Fruit fly (Drosophila melanogaster): ENCODE data around the gene PIG-P.
A peak's percentile ranks its signal among the peaks of the same experiment; 100 is the strongest.

The PIG-P gene

dm6 chr3R:26020244-26021171 lies 37.5 kb downstream of the PIG-P start (continued):
- TF ChIP-seq Six4 (GFP tag; optimal IDR thresholded peaks at IDR 0.05) (peak; percentile 34), lmd (GFP tag; IDR thresholded peaks at IDR 0.05) (peak; percentile 63), MBD-R2 (GFP tag; IDR thresholded peaks at IDR 0.05) (no peak; the same call in 1 of the 2 replicates), Atf6 (GFP tag; IDR thresholded peaks at IDR 0.05) (no peak), nerfin-2 (GFP tag; IDR thresholded peaks at IDR 0.05; ENCODE audit: partially characterized antibody) (no peak), gcm2 (GFP tag; optimal IDR thresholded peaks at IDR 0.05) (no peak), CG4707 (GFP tag; optimal IDR thresholded peaks at IDR 0.05) (peak; percentile 2), wor (GFP tag; IDR thresholded peaks at IDR 0.05) (peak; percentile 53; the same call in 1 of the 2 replicates), gcm (GFP tag; optimal IDR thresholded peaks at IDR 0.05) (peak; percentile 49), CG17385 (GFP tag; optimal IDR thresholded peaks at IDR 0.05) (peak; percentile 65), CG10209 (GFP tag; optimal IDR thresholded peaks at IDR 0.05) (peak; percentile 69), Optix (GFP tag; IDR thresholded peaks at IDR 0.05) (0 out of 3 replicates have a peak, but pooled peaks have one; percentile 8), ase (GFP tag; IDR thresholded peaks at IDR 0.05) (0 out of 3 replicates have a peak, but pooled peaks have one; percentile 38), CG16813 (GFP tag; IDR thresholded peaks at IDR 0.05; ENCODE audit: partially characterized antibody) (no peak), pita (GFP tag; optimal IDR thresholded peaks at IDR 0.05) (no peak), CG18599 (GFP tag; optimal IDR thresholded peaks at IDR 0.05) (peak; percentile 73), CG9727 (GFP tag; optimal IDR thresholded peaks at IDR 0.05) (peak; percentile 63), zen2 (GFP tag; IDR thresholded peaks at IDR 0.05; ENCODE audit: partially characterized antibody) (0 out of 3 replicates have a peak, but pooled peaks have one; percentile 38), CG9437 (GFP tag; optimal IDR thresholded peaks at IDR 0.05) (peak; percentile 68), caup (GFP tag; optimal IDR thresholded peaks at IDR 0.05; ENCODE audit: severe bottlenecking) (peak; percentile 13), CG33213 (GFP tag; optimal IDR thresholded peaks at IDR 0.05) (no peak), CG7745 (tag; optimal IDR thresholded peaks at IDR 0.05) (no peak), dmrt11E (tag; optimal IDR thresholded peaks at IDR 0.05) (peak; percentile 76), Rfx (GFP tag; IDR thresholded peaks at IDR 0.05) (peak; percentile 52), ash1 (GFP tag; optimal IDR thresholded peaks at IDR 0.05) (no peak), lov (optimal IDR thresholded peaks at IDR 0.05) (no peak), lov (GFP tag; IDR thresholded peaks at IDR 0.05) (0 out of 3 replicates have a peak, but pooled peaks have one; percentile 30), CG17361 (GFP tag; IDR thresholded peaks at IDR 0.05) (peak; percentile 78; the same call in 2 of the 3 replicates), trem (tag; optimal IDR thresholded peaks at IDR 0.05) (peak; percentile 37), odd (GFP tag; optimal IDR thresholded peaks at IDR 0.05) (peak; percentile 43), btn (GFP tag; optimal IDR thresholded peaks at IDR 0.05) (no peak), NfI (GFP tag; optimal IDR thresholded peaks at IDR 0.05) (peak; percentile 48), peb (GFP tag; IDR thresholded peaks at IDR 0.05) (0 out of 2 replicates have a peak, but pooled peaks have one; percentile 8), CG12219 (GFP tag; optimal IDR thresholded peaks at IDR 0.05) (peak; percentile 52), amos (GFP tag; IDR thresholded peaks at IDR 0.05; ENCODE audit: partially characterized antibody) (no peak), Ets65A (GFP tag) (no peak), CG34224 (GFP tag; IDR thresholded peaks at IDR 0.05; ENCODE audit: partially characterized antibody) (peak; percentile 37; the same call in 2 of the 3 replicates), Kr (GFP tag; optimal IDR thresholded peaks at IDR 0.05) (no peak), Dref (GFP tag; IDR thresholded peaks at IDR 0.05) (no peak), gem (tag; optimal IDR thresholded peaks at IDR 0.05) (peak; percentile 88), CG11560 (tag; IDR thresholded peaks at IDR 0.05) (no peak), Dp (GFP tag; optimal IDR thresholded peaks at IDR 0.05) (no peak), Ets97D (GFP tag; optimal IDR thresholded peaks at IDR 0.05) (no peak), CG2199 (GFP tag; IDR thresholded peaks at IDR 0.05) (no peak), CG13775 (GFP tag; optimal IDR thresholded peaks at IDR 0.05) (peak; percentile 49), CG9876 (GFP tag; optimal IDR thresholded peaks at IDR 0.05) (no peak), D19A (tag; optimal IDR thresholded peaks at IDR 0.05) (peak; percentile 57), Lim3 (GFP tag; IDR thresholded peaks at IDR 0.05) (no peak)

Measured in whole organism, embryonic.